Worm (Caenorhabditis elegans) whole organism, young adult: ENCODE data around the gene dcaf-1.

Source experiments
- B0336.3 ChIP-seq: fragments of 200-800 bp; sonication (Bioruptor generic); IDR thresholded peaks from 2 replicates; pipeline ENCODE4 v1.3.6; 2022; ENCODE audit warnings: missing genetic modification characterization, missing compliant biosample characterization
- C06A6.2 ChIP-seq: fragments of 200-800 bp; sonication (Bioruptor generic); conservative IDR thresholded peaks from 2 replicates; pipeline ENCODE4 v1.3.6; 2022; ENCODE audit warnings: missing genetic modification characterization, missing compliant biosample characterization
- C17E4.6 ChIP-seq: fragments of 200-800 bp; sonication (Bioruptor generic); IDR thresholded peaks from 2 replicates; pipeline ENCODE4 v1.3.6; 2022; ENCODE audit warnings: missing genetic modification reagents, missing genetic modification characterization, missing compliant biosample characterization
- F23B12.7 ChIP-seq: sonication (generic microtip); optimal IDR thresholded peaks from 2 replicates; lab custom pipeline; 2017; ENCODE audit warnings: missing genetic modification characterization, mild to moderate bottlenecking, missing compliant biosample characterization, antibody characterized with exemption, moderate library complexity; ENCODE audit not compliant: insufficient read depth
- F33H1.4 ChIP-seq: fragments of 200-800 bp; sonication (Bioruptor generic); IDR thresholded peaks from 2 replicates; pipeline ENCODE4 v1.3.6; 2022; ENCODE audit warnings: missing genetic modification reagents, missing genetic modification characterization, missing compliant biosample characterization
- F37B4.10 ChIP-seq: fragments of 200-800 bp; sonication (Bioruptor generic); IDR thresholded peaks from 2 replicates; pipeline ENCODE4 v1.3.6; 2022; ENCODE audit warnings: missing genetic modification characterization, missing compliant biosample characterization
- F49E8.2 ChIP-seq: sonication (generic microtip); optimal IDR thresholded peaks from 3 replicates; lab custom pipeline; 2017; ENCODE audit warnings: missing genetic modification characterization, mild to moderate bottlenecking, missing compliant biosample characterization, antibody characterized with exemption, moderate library complexity; ENCODE audit not compliant: insufficient read depth
- F52B5.7 ChIP-seq: sonication (generic microtip); optimal IDR thresholded peaks from 2 replicates; lab custom pipeline; 2016; ENCODE audit warnings: mild to moderate bottlenecking, missing genetic modification characterization, missing compliant biosample characterization
- F57A8.1 ChIP-seq: fragments of 200-800 bp; sonication (Bioruptor generic); optimal IDR thresholded peaks from 2 replicates; lab custom pipeline; 2018; ENCODE audit warnings: mild to moderate bottlenecking, missing genetic modification characterization, moderate library complexity, missing compliant biosample characterization
- F57C9.4 ChIP-seq: sonication (generic microtip); optimal IDR thresholded peaks from 2 replicates; lab custom pipeline; 2017; ENCODE audit warnings: mild to moderate bottlenecking, missing genetic modification characterization, missing compliant biosample characterization
- T26A5.8 ChIP-seq: sonication (generic microtip); optimal IDR thresholded peaks from 2 replicates; lab custom pipeline; 2016; ENCODE audit warnings: missing genetic modification characterization, missing compliant biosample characterization
- Y67H2A.10 ChIP-seq: fragments of 200-800 bp; sonication (Bioruptor generic); conservative IDR thresholded peaks from 2 replicates; pipeline ENCODE4 v1.3.6; 2022; ENCODE audit warnings: missing genetic modification reagents, missing genetic modification characterization, missing compliant biosample characterization
- attf-5 ChIP-seq: fragments of 200-800 bp; sonication (Bioruptor generic); optimal IDR thresholded peaks from 2 replicates; lab custom pipeline; 2018; ENCODE audit warnings: mild to moderate bottlenecking, missing genetic modification characterization, missing compliant biosample characterization
- cebp-1 ChIP-seq, 2 experiments: fragments of 200-800 bp in 1 of 2; sonication (Bioruptor generic) in 1 of 2; sonication (generic microtip) in 1 of 2; IDR thresholded peaks in 1 of 2; optimal IDR thresholded peaks in 1 of 2; 2 replicates each; pipeline versions ENCODE4 v1.3.6 to Lab custom; 2017 to 2022; ENCODE audit warnings: missing compliant biosample characterization in 2 of 2, missing genetic modification characterization in 2 of 2, mild to moderate bottlenecking in 1 of 2, missing genetic modification reagents in 1 of 2, moderate library complexity in 1 of 2
- ceh-27 ChIP-seq: fragments of 200-800 bp; sonication (Bioruptor generic); optimal IDR thresholded peaks from 2 replicates; lab custom pipeline; 2018; ENCODE audit warnings: mild to moderate bottlenecking, missing genetic modification characterization, moderate library complexity, missing compliant biosample characterization
- chd-7 ChIP-seq: sonication (generic microtip); optimal IDR thresholded peaks from 2 replicates; lab custom pipeline; 2016; ENCODE audit warnings: mild to moderate bottlenecking, missing genetic modification characterization, moderate library complexity, missing compliant biosample characterization
- hmg-1.2 ChIP-seq: fragments of 200-800 bp; sonication (Bioruptor generic); IDR thresholded peaks from 2 replicates; pipeline ENCODE4 v1.3.6; 2022; ENCODE audit warnings: missing genetic modification reagents, missing genetic modification characterization, missing compliant biosample characterization
- lag-1 ChIP-seq: fragments of 200-800 bp; sonication (Bioruptor generic); IDR thresholded peaks from 2 replicates; pipeline ENCODE4 v1.3.6; 2022; ENCODE audit warnings: missing genetic modification reagents, missing genetic modification characterization, missing compliant biosample characterization
- lin-40 ChIP-seq: sonication (generic microtip); optimal IDR thresholded peaks from 2 replicates; lab custom pipeline; 2016; ENCODE audit warnings: missing genetic modification characterization, mild to moderate bottlenecking, missing compliant biosample characterization, missing genotype, missing genetic modification reagents
- lin-54 ChIP-seq: fragments of 200-800 bp; sonication (Bioruptor generic); optimal IDR thresholded peaks from 2 replicates; lab custom pipeline; 2018; ENCODE audit warnings: mild to moderate bottlenecking, missing genetic modification characterization, missing compliant biosample characterization
- madf-6 ChIP-seq: fragments of 200-800 bp; sonication (Bioruptor generic); IDR thresholded peaks from 2 replicates; pipeline ENCODE4 v1.3.6; 2022; ENCODE audit warnings: missing genetic modification reagents, missing genetic modification characterization, missing compliant biosample characterization
- mes-4 ChIP-seq: sonication (generic microtip); optimal IDR thresholded peaks from 2 replicates; lab custom pipeline; 2016; ENCODE audit warnings: missing genotype, missing genetic modification characterization, missing compliant biosample characterization
- nfyb-1 ChIP-seq: fragments of 200-800 bp; sonication (Bioruptor generic); IDR thresholded peaks from 2 replicates; pipeline ENCODE4 v1.3.6; 2022; ENCODE audit warnings: missing genetic modification reagents, missing genetic modification characterization, missing compliant biosample characterization
- nhr-120 ChIP-seq: fragments of 200-800 bp; sonication (Bioruptor generic); IDR thresholded peaks from 2 replicates; pipeline ENCODE4 v1.3.6; 2022; ENCODE audit warnings: missing genetic modification characterization, missing compliant biosample characterization
- nhr-80 ChIP-seq: sonication (generic microtip); optimal IDR thresholded peaks from 2 replicates; lab custom pipeline; 2016; ENCODE audit warnings: missing genetic modification characterization, missing compliant biosample characterization
- rpc-1 ChIP-seq, 2 experiments: fragments of 150-350 bp in 1 of 2; sonication (generic microtip) in 1 of 2; optimal IDR thresholded peaks; 2 replicates each; lab custom pipeline; 2014 to 2018; ENCODE audit warnings: missing biosample characterization in 1 of 2, missing genetic modification characterization in 1 of 2, missing genetic modification reagents in 1 of 2, missing genotype in 1 of 2
- snpc-4 ChIP-seq, 5 experiments: fragments of 150-350 bp in 1 of 5; sonication (generic microtip) in 4 of 5; optimal IDR thresholded peaks; 2 replicates each; lab custom pipeline; 2014 to 2018; ENCODE audit warnings: missing genetic modification characterization in 5 of 5, missing biosample characterization in 3 of 5, antibody characterized with exemption in 2 of 5, mild to moderate bottlenecking in 2 of 5, missing compliant biosample characterization in 2 of 5, missing genotype in 2 of 5, moderate library complexity in 2 of 5, missing genetic modification reagents in 1 of 5
- somi-1 ChIP-seq: fragments of 200-800 bp; sonication (Bioruptor generic); optimal IDR thresholded peaks from 2 replicates; lab custom pipeline; 2018; ENCODE audit warnings: mild to moderate bottlenecking, missing genetic modification characterization, missing compliant biosample characterization
- sptf-2 ChIP-seq: fragments of 200-800 bp; sonication (Bioruptor generic); optimal IDR thresholded peaks from 2 replicates; lab custom pipeline; 2018; ENCODE audit warnings: mild to moderate bottlenecking, missing genetic modification characterization, missing compliant biosample characterization
- tbp1 ChIP-seq: fragments of 200-800 bp; sonication (Bioruptor generic); optimal IDR thresholded peaks from 2 replicates; lab custom pipeline; 2018; ENCODE audit warnings: mild to moderate bottlenecking, missing genetic modification characterization, missing compliant biosample characterization
- tbx-9 ChIP-seq: sonication (generic microtip); optimal IDR thresholded peaks from 2 replicates; lab custom pipeline; 2016; ENCODE audit warnings: borderline replicate concordance, missing genetic modification characterization, inconsistent platforms, missing compliant biosample characterization
- tlf-1 ChIP-seq: fragments of 200-800 bp; sonication (Bioruptor generic); optimal IDR thresholded peaks from 2 replicates; lab custom pipeline; 2018; ENCODE audit warnings: mild to moderate bottlenecking, missing genetic modification characterization, missing compliant biosample characterization
- unc-130 ChIP-seq: sonication (generic microtip); optimal IDR thresholded peaks from 2 replicates; lab custom pipeline; 2016; ENCODE audit warnings: missing genetic modification reagents, missing genetic modification characterization, missing compliant biosample characterization
- unc-62 ChIP-seq: fragments of 150-350 bp; optimal IDR thresholded peaks from 2 replicates; lab custom pipeline; 2014; ENCODE audit warnings: missing biosample characterization, missing genetic modification reagents, missing genetic modification characterization
- ztf-28 ChIP-seq: fragments of 200-800 bp; sonication (Bioruptor generic); IDR thresholded peaks from 2 replicates; pipeline ENCODE4 v1.3.6; 2022; ENCODE audit warnings: missing genetic modification reagents, missing genetic modification characterization, missing compliant biosample characterization

The dcaf-1 gene

DNA sequence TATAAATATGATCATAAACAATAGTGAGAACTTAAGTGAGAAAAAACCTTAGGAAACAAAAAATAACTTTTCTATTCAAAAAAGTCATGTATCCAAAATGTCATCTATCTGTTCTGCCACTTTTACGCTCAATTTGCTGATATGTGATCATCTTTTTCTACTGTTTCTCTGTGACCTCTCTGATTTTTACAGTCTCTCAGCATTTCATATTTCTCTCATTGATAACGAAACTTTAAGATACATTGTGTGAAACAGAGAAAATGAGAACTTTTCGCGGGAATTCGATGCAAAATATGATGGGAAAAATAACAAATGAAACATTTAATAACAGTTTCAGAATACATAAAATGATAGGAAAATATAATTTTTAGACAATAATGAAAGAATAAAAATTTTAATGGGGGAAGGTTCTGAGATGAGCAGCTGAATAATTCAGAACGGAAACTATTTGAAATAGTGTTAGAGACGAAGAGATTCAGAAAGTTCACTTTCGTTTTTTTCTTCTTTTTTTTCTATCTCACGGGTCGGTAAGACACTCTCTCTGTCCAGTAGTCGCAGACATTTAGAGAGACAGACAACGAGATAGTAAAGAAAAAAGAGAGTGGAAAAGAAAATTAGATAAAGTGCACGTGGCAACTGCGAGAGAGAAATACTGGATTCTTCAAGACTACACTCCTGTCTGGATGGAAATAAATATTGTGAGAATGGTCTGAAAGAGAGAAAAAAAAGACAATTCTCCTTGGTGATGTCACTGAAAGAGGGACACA, 29.1 kb downstream of the dcaf-1 start (continued):
- TF ChIP-seq chd-7 (tag; lab: Kevin White, UChicago) (peak; percentile 42), lin-54 (GFP tag; lab: Kevin White, UChicago) (peak; percentile 15), lin-40 (peak; percentile 80), nhr-120 (GFP tag; lab: Robert Waterston, UW) (no peak), snpc-4 (GFP tag; optimal IDR thresholded peaks at IDR 0.05; lab: Kevin White, UChicago) (no peak), snpc-4 (tag; optimal IDR thresholded peaks at IDR 0.05; lab: Kevin White, UChicago) (peak in 1 of 4 experiments; percentile 6), F57A8.1 (GFP tag; lab: Kevin White, UChicago) (no peak), T26A5.8 (tag; lab: Kevin White, UChicago) (no peak), C06A6.2 (GFP tag; lab: Robert Waterston, UW) (peak; percentile 62), ceh-27 (GFP tag; lab: Kevin White, UChicago) (peak; percentile 55), F52B5.7 (tag; lab: Kevin White, UChicago) (no peak), hmg-1.2 (GFP tag; lab: Robert Waterston, UW) (peak; percentile 80), mes-4 (tag; lab: Kevin White, UChicago) (no peak)

DNA sequence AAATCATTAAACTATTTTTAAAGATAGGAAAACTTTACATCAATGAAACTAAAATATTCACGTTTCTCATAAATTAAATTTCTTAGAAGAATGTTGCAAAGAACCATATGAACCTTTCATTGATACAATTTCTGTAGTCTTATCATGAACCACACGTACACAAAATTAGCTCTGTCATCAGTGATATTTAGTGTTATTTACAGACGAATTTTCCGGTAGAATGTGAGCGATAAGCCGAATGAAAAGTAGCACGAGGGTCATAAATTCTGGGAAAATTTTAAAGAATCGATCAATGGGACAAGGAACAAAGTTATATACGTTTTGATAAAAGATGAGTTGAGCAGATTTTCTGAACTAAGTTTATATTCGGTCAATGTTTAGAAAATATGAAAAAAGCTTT, 30.0 kb downstream of the dcaf-1 start:
- TF ChIP-seq rpc-1 (optimal IDR thresholded peaks at IDR 0.05; lab: Kevin White, UChicago) (no peak), rpc-1 (tag; optimal IDR thresholded peaks at IDR 0.05; lab: Kevin White, UChicago) (no peak), nhr-80 (tag; lab: Kevin White, UChicago) (peak; percentile 56), F23B12.7 (no peak), ceh-27 (GFP tag; lab: Kevin White, UChicago) (no peak), nfyb-1 (GFP tag; lab: Robert Waterston, UW) (0 out of 2 replicates have a peak, but pooled peaks have one; percentile 25), cebp-1 (GFP tag; IDR thresholded peaks at IDR 0.05; lab: Robert Waterston, UW) (no peak), cebp-1 (tag; optimal IDR thresholded peaks at IDR 0.05; lab: Kevin White, UChicago) (peak; percentile 9), lin-54 (GFP tag; lab: Kevin White, UChicago) (no peak)

DNA sequence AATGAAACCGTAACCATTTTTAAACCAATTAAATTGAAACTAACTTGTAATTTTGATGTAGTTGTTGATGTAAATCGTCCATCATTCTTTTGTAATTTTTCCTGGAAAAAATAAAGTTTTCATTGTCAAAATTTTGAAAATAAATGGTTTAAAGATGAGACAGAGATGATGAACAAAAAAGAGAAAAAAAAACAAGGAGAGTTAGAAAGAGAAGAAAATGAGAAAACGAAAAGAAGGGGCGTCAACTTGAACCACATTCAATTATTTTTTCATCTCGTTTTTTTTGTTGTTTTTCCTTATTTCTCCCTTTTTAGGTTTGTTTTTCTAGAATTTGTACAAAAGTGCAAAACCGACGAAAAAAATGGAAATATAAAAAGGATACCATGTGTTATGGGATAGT, 31.0 kb downstream of the dcaf-1 start, which contains the start of gene nhr-34:
Gene nhr-34 (minus strand): TSS at position 101 of the 400 bp plus-strand sequence.
- no peak for TF ChIP-seq attf-5 (GFP tag; lab: Kevin White, UChicago)
- TF ChIP-seq B0336.3 = no peak
- no peak for TF ChIP-seq F37B4.10
- TF ChIP-seq ztf-28 (GFP tag; lab: Robert Waterston, UW) = no peak

DNA sequence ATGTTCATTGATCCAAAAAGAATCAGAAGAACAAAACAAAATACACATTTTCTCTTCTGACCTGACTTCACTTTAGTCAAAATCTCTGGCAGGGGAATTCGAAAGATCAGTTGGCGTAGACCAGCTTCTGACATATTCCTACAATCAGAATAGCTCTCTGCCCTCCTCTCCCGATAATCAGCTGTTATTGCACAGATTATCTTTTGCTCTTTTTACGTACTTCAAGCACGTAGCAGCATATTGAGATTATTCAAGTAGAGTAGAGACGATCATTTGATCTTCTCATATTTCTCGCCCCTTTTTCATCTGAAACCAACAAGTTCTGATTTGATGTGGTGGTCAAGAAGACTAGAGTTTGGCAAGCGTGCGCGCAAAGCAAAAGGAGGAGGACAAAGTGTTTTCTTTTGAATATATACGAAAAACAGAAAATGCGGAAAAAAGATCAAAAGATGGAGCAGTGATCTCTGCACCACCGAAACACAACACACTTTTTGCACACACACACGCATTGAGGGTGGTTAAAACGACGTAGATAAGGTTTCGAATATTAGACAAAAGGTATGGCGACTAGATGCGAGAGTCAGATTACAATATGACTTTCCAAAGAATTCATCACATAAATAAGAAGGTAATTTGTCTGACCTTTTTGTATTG, 32.7 kb downstream of the dcaf-1 start:
- TF ChIP-seq nfyb-1 (GFP tag; lab: Robert Waterston, UW) (0 out of 2 replicates have a peak, but pooled peaks have one; percentile 8), F33H1.4 (GFP tag; lab: Robert Waterston, UW) (no peak), Y67H2A.10 (GFP tag; lab: Robert Waterston, UW) (no peak), ceh-27 (GFP tag; lab: Kevin White, UChicago) (no peak), nhr-80 (tag; lab: Kevin White, UChicago) (peak; percentile 29)

DNA sequence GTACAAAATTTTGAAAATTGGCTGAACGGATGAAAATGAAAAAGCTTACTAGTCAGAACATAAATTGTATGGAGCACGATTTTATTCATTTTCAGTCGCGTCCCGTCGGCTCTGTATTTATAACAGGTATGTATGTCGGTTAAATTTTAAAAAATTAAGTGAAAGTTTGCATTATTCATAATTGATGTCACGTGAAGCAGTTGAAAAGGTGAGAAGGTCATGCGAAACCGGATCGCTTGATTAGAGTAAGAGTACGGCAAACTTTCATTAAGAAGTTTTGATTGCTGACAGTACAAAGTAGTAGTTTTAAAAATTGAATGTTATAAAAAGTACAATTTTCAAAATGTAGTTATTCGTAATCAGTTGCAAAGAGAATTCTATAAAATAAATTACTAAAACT, 33.3 kb downstream of the dcaf-1 start:
- TF ChIP-seq madf-6 (GFP tag; lab: Robert Waterston, UW) = no peak
- no peak for TF ChIP-seq tbx-9 (tag; lab: Kevin White, UChicago)
- TF ChIP-seq cebp-1 (GFP tag; IDR thresholded peaks at IDR 0.05; lab: Robert Waterston, UW) = no peak
- TF ChIP-seq cebp-1 (tag; optimal IDR thresholded peaks at IDR 0.05; lab: Kevin White, UChicago) = no peak
- no peak for TF ChIP-seq Y67H2A.10 (GFP tag; lab: Robert Waterston, UW)
- TF ChIP-seq nhr-80 (tag; lab: Kevin White, UChicago) = no peak
- no peak for TF ChIP-seq lag-1
- no peak for TF ChIP-seq C06A6.2 (GFP tag; lab: Robert Waterston, UW)
- no peak for TF ChIP-seq F49E8.2 (tag; lab: Kevin White, UChicago)
- TF ChIP-seq tbp1 (GFP tag; lab: Kevin White, UChicago) = no peak
- TF ChIP-seq somi-1 (GFP tag; lab: Kevin White, UChicago) = no peak
- TF ChIP-seq tlf-1 = no peak
- TF ChIP-seq unc-130 = no peak
- no peak for TF ChIP-seq unc-62 (GFP tag; lab: Kevin White, UChicago)
- TF ChIP-seq F57C9.4 (tag; lab: Kevin White, UChicago) = no peak
- TF ChIP-seq sptf-2 (GFP tag; lab: Kevin White, UChicago) = no peak
- TF ChIP-seq C17E4.6 (GFP tag; lab: Robert Waterston, UW) = no peak
- TF ChIP-seq, all 124 proteins: peak for 0
